Worm (Caenorhabditis elegans): Measurements from ENCODE around the gene T02G5.7.

DNA sequence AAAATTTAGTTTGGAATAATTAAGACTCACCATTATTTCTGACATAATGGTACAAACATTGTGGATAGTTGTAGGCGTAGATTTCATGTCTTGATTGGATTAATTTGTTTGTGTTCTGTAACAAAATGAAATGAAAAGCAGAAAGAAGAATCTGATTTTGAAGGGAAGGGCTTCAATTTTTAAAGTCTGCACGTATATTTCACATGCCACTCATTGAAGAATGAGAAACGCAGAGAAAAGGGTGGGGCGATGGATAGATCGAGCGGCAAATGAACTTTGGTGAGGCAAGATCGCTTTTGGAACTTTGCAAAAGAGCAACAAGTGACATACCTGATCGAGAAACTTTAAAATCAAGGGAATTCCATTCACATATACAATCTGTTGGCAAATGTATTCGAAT lies 26.9 kb downstream of the T02G5.7 start:
- TF ChIP-seq ama-1 (optimal IDR thresholded peaks at IDR 0.05) (no peak), nhr-77 (tag; optimal IDR thresholded peaks at IDR 0.05) (no peak), aly-2 (tag; optimal IDR thresholded peaks at IDR 0.05) (no peak)

Measured in whole organism, L1 larva.